Fruit fly (Drosophila melanogaster): Measurements from ENCODE around the gene tx.

DNA sequence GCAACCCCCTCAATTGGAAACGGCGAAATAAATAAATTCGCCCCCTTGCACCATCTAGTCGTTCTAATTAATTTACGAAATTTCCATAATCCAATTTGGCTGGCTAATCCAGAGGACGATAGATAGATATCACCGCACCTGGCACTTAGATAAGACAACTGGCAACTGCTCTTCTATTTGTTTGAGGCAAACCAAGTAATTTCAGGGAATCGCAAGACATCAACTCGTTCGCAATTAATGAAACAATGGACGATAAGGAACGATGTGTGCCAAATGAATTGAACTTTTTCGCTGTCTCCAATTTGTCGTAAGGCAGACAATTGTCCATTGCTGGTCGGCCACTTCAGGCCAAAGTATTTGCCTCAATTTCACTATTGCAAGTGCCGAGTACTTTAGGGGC lies 24.5 kb downstream of the tx start:
- TF ChIP-seq CG8478 (optimal IDR thresholded peaks at IDR 0.05) (no peak), CTCF (optimal IDR thresholded peaks at IDR 0.05) (no peak)
